Fruit fly (Drosophila melanogaster): ENCODE data around the gene CG9121.
A peak's percentile ranks its signal among the peaks of the same experiment; 100 is the strongest.

CG9121 gene

DNA sequence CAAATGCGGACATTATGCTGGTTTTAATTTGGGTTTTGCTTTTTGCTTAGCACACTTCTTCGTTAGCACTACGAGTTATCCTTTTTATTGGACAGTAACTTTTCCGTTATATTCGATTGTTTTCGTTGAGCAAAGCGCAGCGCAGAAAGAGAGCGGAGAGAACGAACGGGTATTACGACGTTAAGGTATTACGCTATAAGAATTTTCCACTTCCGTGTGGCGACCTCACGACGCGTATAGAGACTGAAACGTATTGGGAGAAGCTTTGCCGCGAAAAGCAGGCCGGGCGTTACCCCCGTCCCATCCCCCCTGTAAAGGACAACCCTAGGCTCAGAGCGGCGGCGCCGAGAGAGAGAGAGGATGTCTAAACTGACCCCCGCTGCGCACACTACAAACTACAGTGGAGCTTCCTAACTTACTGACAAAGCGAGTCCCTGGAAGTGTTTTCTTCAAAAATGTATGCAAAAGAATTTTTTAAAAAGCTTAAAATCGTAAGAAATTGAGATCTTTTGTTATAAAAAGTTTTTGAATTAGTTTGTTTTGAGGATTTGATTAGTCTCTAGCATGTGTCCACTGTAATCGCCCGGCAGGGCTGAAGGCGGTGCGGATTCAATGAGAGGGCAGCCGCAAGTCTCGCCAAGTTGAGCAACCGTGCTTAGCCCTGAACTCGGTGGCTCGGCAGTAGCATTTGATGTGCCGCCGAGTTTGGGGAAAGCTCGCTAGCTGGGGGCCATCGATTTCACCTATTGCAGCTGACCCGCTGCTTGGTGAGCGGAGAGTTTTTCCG is 46.0 kb downstream of the CG9121 start (continued):
- TF ChIP-seq dimm (GFP tag; IDR thresholded peaks at IDR 0.05) (peak; percentile 90), CG34422 (GFP tag; IDR thresholded peaks at IDR 0.05) (peak; percentile 96), Dad (GFP tag; optimal IDR thresholded peaks at IDR 0.05) (peak; percentile 94), HLH54F (GFP tag; optimal IDR thresholded peaks at IDR 0.05) (peak; percentile 95), zen (tag; optimal IDR thresholded peaks at IDR 0.05) (peak; percentile 88), CG1529 (GFP tag; optimal IDR thresholded peaks at IDR 0.05) (peak; percentile 86), cato (GFP tag; optimal IDR thresholded peaks at IDR 0.05; ENCODE audit: borderline replicate concordance) (peak; percentile 77), her (GFP tag; optimal IDR thresholded peaks at IDR 0.05) (peak; percentile 95), Aef1 (GFP tag; IDR thresholded peaks at IDR 0.05) (peak; percentile 96), Atf3 (GFP tag; optimal IDR thresholded peaks at IDR 0.05) (peak; percentile 85), dm (GFP tag; optimal IDR thresholded peaks at IDR 0.05) (peak; percentile 84), CG11398 (GFP tag; optimal IDR thresholded peaks at IDR 0.05) (peak; percentile 91), sim (GFP tag; IDR thresholded peaks at IDR 0.05) (peak; percentile 81), HLHmδ (GFP tag; optimal IDR thresholded peaks at IDR 0.05) (no peak), run (tag; optimal IDR thresholded peaks at IDR 0.05) (peak; percentile 84), knrl (GFP tag; IDR thresholded peaks at IDR 0.05; ENCODE audit: partially characterized antibody) (no peak), wor (GFP tag; IDR thresholded peaks at IDR 0.05) (peak; percentile 90), NfI (GFP tag; optimal IDR thresholded peaks at IDR 0.05) (peak; percentile 96), CG6689 (GFP tag; IDR thresholded peaks at IDR 0.05) (peak; percentile 95), sima (GFP tag; optimal IDR thresholded peaks at IDR 0.05) (peak; percentile 87), chinmo (GFP tag; IDR thresholded peaks at IDR 0.05; ENCODE audit: partially characterized antibody) (no peak), CG17328 (GFP tag; IDR thresholded peaks at IDR 0.05) (peak; percentile 95), btn (GFP tag; optimal IDR thresholded peaks at IDR 0.05) (peak; percentile 84), CG12155 (GFP tag; optimal IDR thresholded peaks at IDR 0.05) (peak; percentile 93), Chrac-16 (GFP tag; optimal IDR thresholded peaks at IDR 0.05) (peak; percentile 90), CG2889 (GFP tag; IDR thresholded peaks at IDR 0.05) (peak; percentile 91), Trl (optimal IDR thresholded peaks at IDR 0.05) (peak; percentile 34 to 48), Trl (GFP tag; optimal IDR thresholded peaks at IDR 0.05) (peak; percentile 92), caup (GFP tag; optimal IDR thresholded peaks at IDR 0.05; ENCODE audit: severe bottlenecking) (peak; percentile 97), CG4424 (GFP tag; optimal IDR thresholded peaks at IDR 0.05) (peak; percentile 94), CG13123 (GFP tag; optimal IDR thresholded peaks at IDR 0.05) (peak; percentile 80), vvl (GFP tag; IDR thresholded peaks at IDR 0.05) (peak; percentile 98), tll (GFP tag; optimal IDR thresholded peaks at IDR 0.05) (no peak), al (GFP tag; IDR thresholded peaks at IDR 0.05) (peak; percentile 92), insv (GFP tag; optimal IDR thresholded peaks at IDR 0.05) (peak; percentile 9 to 58), Vsx1 (GFP tag; optimal IDR thresholded peaks at IDR 0.05) (peak; percentile 78), dysf (GFP tag; IDR thresholded peaks at IDR 0.05) (peak; percentile 97), stwl (tag; optimal IDR thresholded peaks at IDR 0.05) (peak; percentile 20), CG11456 (GFP tag; IDR thresholded peaks at IDR 0.05) (peak; percentile 96), ranshi (GFP tag; IDR thresholded peaks at IDR 0.05) (peak; percentile 97), CG8944 (GFP tag; optimal IDR thresholded peaks at IDR 0.05) (peak; percentile 94), CG11504 (tag; optimal IDR thresholded peaks at IDR 0.05) (peak; percentile 93), ind (GFP tag; optimal IDR thresholded peaks at IDR 0.05) (peak; percentile 96), CG12391 (tag; optimal IDR thresholded peaks at IDR 0.05) (peak; percentile 93), exex (tag; optimal IDR thresholded peaks at IDR 0.05) (peak; percentile 88), Hmr (GFP tag; optimal IDR thresholded peaks at IDR 0.05) (peak; percentile 98), CG14710 (tag; optimal IDR thresholded peaks at IDR 0.05) (peak; percentile 84), eve (GFP tag; optimal IDR thresholded peaks at IDR 0.05) (no peak), Tbp (GFP tag; optimal IDR thresholded peaks at IDR 0.05) (no peak), vfl (GFP tag; optimal IDR thresholded peaks at IDR 0.05) (peak; percentile 94)

All from whole organism, embryonic.